Fruit fly (Drosophila melanogaster) whole organism, wandering third instar larva: ENCODE data around the gene cort.

ENCODE experiments used
- CG32264 ChIP-seq: fragments of 200-800 bp; sonication (Bioruptor generic); optimal IDR thresholded peaks from 2 replicates; lab custom pipeline; 2016; ENCODE audit warnings: missing biosample characterization, missing genetic modification characterization
- Hnf4 ChIP-seq: fragments of 200-800 bp; sonication (Bioruptor generic); optimal IDR thresholded peaks from 2 replicates; lab custom pipeline; 2016; ENCODE audit warnings: missing biosample characterization, mild to moderate bottlenecking, missing genetic modification characterization
- Myc ChIP-seq: fragments of >200 bp; optimal IDR thresholded peaks from 2 replicates; lab custom pipeline; 2017
- OdsH ChIP-seq: fragments of 200-800 bp; sonication (Bioruptor generic); optimal IDR thresholded peaks from 2 replicates; lab custom pipeline; 2016; ENCODE audit warnings: missing biosample characterization, mild to moderate bottlenecking, missing genetic modification characterization
- Sp1 ChIP-seq: fragments of 200-800 bp; sonication (Bioruptor generic); optimal IDR thresholded peaks from 3 replicates; lab custom pipeline; 2019; ENCODE audit warnings: missing biosample characterization, mild to moderate bottlenecking, missing genetic modification characterization, moderate library complexity
- fru ChIP-seq: fragments of 200-800 bp; sonication (Bioruptor generic); optimal IDR thresholded peaks from 3 replicates; lab custom pipeline; 2016; ENCODE audit warnings: missing biosample characterization, mild to moderate bottlenecking, missing genetic modification characterization
- h ChIP-seq: fragments of 200-800 bp; sonication (Bioruptor generic); optimal IDR thresholded peaks from 3 replicates; lab custom pipeline; 2016; ENCODE audit warnings: missing biosample characterization, mild to moderate bottlenecking, missing genetic modification characterization
- jim ChIP-seq: fragments of 175-275, 200-325 bp; sonication (Bioruptor generic); optimal IDR thresholded peaks from 2 replicates; lab custom pipeline; 2016; ENCODE audit warnings: missing biosample characterization, mild to moderate bottlenecking, missing genetic modification characterization
- pan ChIP-seq: fragments of >200 bp; optimal IDR thresholded peaks from 2 replicates; lab custom pipeline; 2017
- psq ChIP-seq: fragments of 200-800 bp; sonication (Bioruptor generic); optimal IDR thresholded peaks from 3 replicates; lab custom pipeline; 2017; ENCODE audit warnings: missing biosample characterization, mild to moderate bottlenecking, missing genetic modification characterization, moderate library complexity
- sv ChIP-seq: fragments of 200-800 bp; sonication (Bioruptor generic); optimal IDR thresholded peaks from 3 replicates; lab custom pipeline; 2016; ENCODE audit warnings: missing biosample characterization, missing genetic modification characterization

- TF ChIP-seq psq (GFP tag; lab: Kevin White, UChicago) (no peak), OdsH (GFP tag; lab: Kevin White, UChicago) (no peak), Sp1 (GFP tag; lab: Kevin White, UChicago) (no peak), jim (no peak), sv (GFP tag; lab: Kevin White, UChicago) (no peak), CG32264 (GFP tag; lab: Kevin White, UChicago) (no peak), fru (no peak), Hnf4 (GFP tag; lab: Kevin White, UChicago) (no peak), h (no peak), pan (lab: Kevin White, UChicago) (no peak), Myc (no peak)
Observed at dm6 chr2L:6671409-6671808, 5.0 kb downstream of the cort start.
